Fruit fly (Drosophila melanogaster) Kc167 (cell line): ENCODE results near the gene Mical.

Experiments used
- Myc ChIP-seq: fragments of >200 bp; optimal IDR thresholded peaks from 2 replicates; lab custom pipeline; 2017; ENCODE audit warnings: missing external identifiers
- Sin3A ChIP-seq: fragments of >200 bp; optimal IDR thresholded peaks from 2 replicates; lab custom pipeline; 2018; ENCODE audit warnings: missing external identifiers
- insv ChIP-seq: fragments of >200 bp; optimal IDR thresholded peaks from 3 replicates; lab custom pipeline; 2018; ENCODE audit warnings: missing external identifiers
- psq ChIP-seq: fragments of >200 bp; optimal IDR thresholded peaks from 2 replicates; lab custom pipeline; 2017; ENCODE audit warnings: missing external identifiers

dm6 chr3R:10089171-10089664 is 46.5 kb upstream of the Mical start:
- TF ChIP-seq psq = no peak
- TF ChIP-seq Myc = no peak
- TF ChIP-seq insv = no peak
- TF ChIP-seq Sin3A = no peak
